Worm (Caenorhabditis elegans) whole organism, L4 larva: ENCODE measurements around the gene eif-3.G.

Experiments
- fos-1 ChIP-seq: fragments of 150-350 bp; optimal IDR thresholded peaks from 2 replicates; lab custom pipeline; 2014; ENCODE audit warnings: missing biosample characterization, missing genetic modification characterization
- gei-8 ChIP-seq: fragments of 200-800 bp; sonication (Bioruptor generic); optimal IDR thresholded peaks from 2 replicates; lab custom pipeline; 2018; ENCODE audit warnings: mild to moderate bottlenecking, missing genetic modification characterization, missing compliant biosample characterization
- zfp-2 ChIP-seq: sonication (generic microtip); optimal IDR thresholded peaks from 2 replicates; lab custom pipeline; 2016; ENCODE audit warnings: mild to moderate bottlenecking, missing genetic modification characterization, missing compliant biosample characterization

DNA sequence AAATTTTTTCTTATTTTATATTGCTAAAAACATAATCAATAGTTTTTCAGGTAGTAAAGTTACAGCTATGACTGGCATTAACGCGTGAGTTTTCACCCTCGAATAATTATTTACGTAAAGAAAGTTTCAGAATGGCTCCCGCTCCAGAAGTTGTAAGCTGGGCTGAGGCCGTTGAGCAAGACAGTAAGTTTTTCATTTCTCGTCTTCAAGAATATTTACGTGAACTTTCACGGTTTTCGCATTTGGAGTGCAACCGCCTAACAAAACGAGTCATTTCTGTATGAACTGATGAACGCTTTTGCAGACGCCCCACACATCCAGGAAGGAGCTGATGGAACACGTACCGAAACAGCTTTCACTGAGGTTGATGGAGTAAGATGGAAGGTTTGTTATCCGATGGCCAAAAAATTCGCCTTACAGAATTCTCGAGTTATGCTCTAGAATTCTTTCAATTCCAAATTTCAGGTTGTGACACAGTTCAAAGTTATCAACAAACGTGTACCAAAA is at the start of gene eif-3.G:
- TF ChIP-seq gei-8 (GFP tag; lab: Kevin White, UChicago) (no peak), fos-1 (tag; lab: Kevin White, UChicago) (no peak), zfp-2 (no peak)
